Fruit fly (Drosophila melanogaster): ENCODE results near the gene Cph.
A peak's percentile ranks its signal among the peaks of the same experiment; 100 is the strongest.

The Cph gene

dm6 chrX:7221149-7221548, 83.6 kb downstream of the Cph start:
- TF ChIP-seq tgo (GFP tag; IDR thresholded peaks at IDR 0.05), result no peak
- no peak for TF ChIP-seq Six4 (GFP tag; optimal IDR thresholded peaks at IDR 0.05)
- no peak for TF ChIP-seq CG30020 (tag; optimal IDR thresholded peaks at IDR 0.05)
- no peak for TF ChIP-seq CG14441 (GFP tag; IDR thresholded peaks at IDR 0.05)
- TF ChIP-seq Sox100B (GFP tag; optimal IDR thresholded peaks at IDR 0.05), result no peak
- TF ChIP-seq zen (tag; optimal IDR thresholded peaks at IDR 0.05), result peak; percentile 56
- TF ChIP-seq CG7271 (tag; optimal IDR thresholded peaks at IDR 0.05), result no peak
- no peak for TF ChIP-seq CG9876 (GFP tag; optimal IDR thresholded peaks at IDR 0.05)
- TF ChIP-seq CG14710 (tag; optimal IDR thresholded peaks at IDR 0.05), result no peak
- TF ChIP-seq CG12236 (GFP tag; optimal IDR thresholded peaks at IDR 0.05), result no peak
- no peak for TF ChIP-seq pfk (GFP tag; optimal IDR thresholded peaks at IDR 0.05)
- TF ChIP-seq lov (optimal IDR thresholded peaks at IDR 0.05), result no peak
- no peak for TF ChIP-seq lov (GFP tag; IDR thresholded peaks at IDR 0.05)
- TF ChIP-seq eve (GFP tag; optimal IDR thresholded peaks at IDR 0.05), result no peak
- TF ChIP-seq cad (GFP tag; optimal IDR thresholded peaks at IDR 0.05), result peak; percentile 37
- TF ChIP-seq Opbp (GFP tag; IDR thresholded peaks at IDR 0.05; ENCODE audit: partially characterized antibody), result no peak
- no peak for TF ChIP-seq stwl (tag; optimal IDR thresholded peaks at IDR 0.05)
- no peak for TF ChIP-seq fu2 (GFP tag; optimal IDR thresholded peaks at IDR 0.05)
- no peak for TF ChIP-seq Sin3A (optimal IDR thresholded peaks at IDR 0.05)
- peak; percentile 23 for TF ChIP-seq twi (tag; optimal IDR thresholded peaks at IDR 0.05)
- no peak for TF ChIP-seq bbx (GFP tag; IDR thresholded peaks at IDR 0.05; ENCODE audit: partially characterized antibody)
- TF ChIP-seq usp (GFP tag; optimal IDR thresholded peaks at IDR 0.05), result no peak
- TF ChIP-seq CG2202 (tag; optimal IDR thresholded peaks at IDR 0.05), result no peak
- TF ChIP-seq Ets97D (GFP tag; optimal IDR thresholded peaks at IDR 0.05), result no peak
- peak in 1 of 2 experiments; percentile 82 for TF ChIP-seq tll (GFP tag; optimal IDR thresholded peaks at IDR 0.05)
- no peak for TF ChIP-seq CkIIα-i1 (GFP tag; IDR thresholded peaks at IDR 0.05)
- no peak for TF ChIP-seq CG16815 (GFP tag; optimal IDR thresholded peaks at IDR 0.05)
- TF ChIP-seq gcm (GFP tag; optimal IDR thresholded peaks at IDR 0.05), result no peak
- TF ChIP-seq D19B (GFP tag; optimal IDR thresholded peaks at IDR 0.05), result no peak
- TF ChIP-seq CG2889 (GFP tag; IDR thresholded peaks at IDR 0.05), result no peak
- TF ChIP-seq Ssrp (tag; optimal IDR thresholded peaks at IDR 0.05), result no peak
- no peak for TF ChIP-seq prd (optimal IDR thresholded peaks at IDR 0.05)
- TF ChIP-seq prd (GFP tag; IDR thresholded peaks at IDR 0.05), result no peak
- no peak for TF ChIP-seq Rfx (GFP tag; IDR thresholded peaks at IDR 0.05)
- no peak for TF ChIP-seq Hmx (GFP tag; optimal IDR thresholded peaks at IDR 0.05)
- TF ChIP-seq CG2129 (GFP tag; IDR thresholded peaks at IDR 0.05; ENCODE audit: partially characterized antibody), result no peak

- TF ChIP-seq Rfx (GFP tag; IDR thresholded peaks at IDR 0.05), result no peak
- TF ChIP-seq Blimp-1 (GFP tag; optimal IDR thresholded peaks at IDR 0.05), result peak; percentile 41
- TF ChIP-seq CG9876 (GFP tag; optimal IDR thresholded peaks at IDR 0.05), result no peak
- TF ChIP-seq CG6654 (GFP tag; optimal IDR thresholded peaks at IDR 0.05), result no peak
- no peak for TF ChIP-seq crc (GFP tag; optimal IDR thresholded peaks at IDR 0.05)
- no peak for TF ChIP-seq CG5953 (GFP tag; IDR thresholded peaks at IDR 0.05)
- no peak for TF ChIP-seq CG17568 (GFP tag; optimal IDR thresholded peaks at IDR 0.05)
- TF ChIP-seq CG10979 (tag; optimal IDR thresholded peaks at IDR 0.05), result peak; percentile 33
- no peak for TF ChIP-seq dm (GFP tag; optimal IDR thresholded peaks at IDR 0.05)
- TF ChIP-seq CG18764 (GFP tag; optimal IDR thresholded peaks at IDR 0.05), result no peak
- no peak for TF ChIP-seq danr (GFP tag; IDR thresholded peaks at IDR 0.05)
- no peak for TF ChIP-seq CoRest (tag; optimal IDR thresholded peaks at IDR 0.05)
- TF ChIP-seq mam (GFP tag; optimal IDR thresholded peaks at IDR 0.05), result no peak
- no peak for TF ChIP-seq CG13296 (GFP tag; optimal IDR thresholded peaks at IDR 0.05)
- TF ChIP-seq corto (GFP tag; optimal IDR thresholded peaks at IDR 0.05), result no peak
- TF ChIP-seq CG4282 (GFP tag; optimal IDR thresholded peaks at IDR 0.05), result no peak
- TF ChIP-seq CG4730 (GFP tag; IDR thresholded peaks at IDR 0.05), result no peak
- no peak for TF ChIP-seq CG4854 (GFP tag; optimal IDR thresholded peaks at IDR 0.05)
- no peak for TF ChIP-seq esg (GFP tag; conservative IDR thresholded peaks at IDR 0.05)
These were observed 84.8 kb downstream of the Cph start for dm6 chrX:7222115-7222891.
